Fruit fly (Drosophila melanogaster): ENCODE measurements around the gene alpha4GT1.
A peak's percentile ranks its signal among the peaks of the same experiment; 100 is the strongest.

Gene alpha4GT1

dm6 chr2L:3003399-3003798 is 19.5 kb downstream of the alpha4GT1 start (continued):
- TF ChIP-seq Mad (GFP tag; optimal IDR thresholded peaks at IDR 0.05) (no peak), amos (GFP tag; IDR thresholded peaks at IDR 0.05; ENCODE audit: partially characterized antibody) (no peak), CG11247 (GFP tag; IDR thresholded peaks at IDR 0.05) (no peak), CG2678 (tag; optimal IDR thresholded peaks at IDR 0.05) (peak; percentile 78), CG10209 (GFP tag; optimal IDR thresholded peaks at IDR 0.05) (peak; percentile 40), gem (tag; optimal IDR thresholded peaks at IDR 0.05) (peak; percentile 76), slbo (GFP tag; IDR thresholded peaks at IDR 0.05) (no peak), crc (GFP tag; optimal IDR thresholded peaks at IDR 0.05) (no peak), CG8924 (tag; optimal IDR thresholded peaks at IDR 0.05) (peak; percentile 65), CG12071 (GFP tag; optimal IDR thresholded peaks at IDR 0.05) (peak; percentile 68), nerfin-1 (tag; optimal IDR thresholded peaks at IDR 0.05) (peak; percentile 52), ems (GFP tag; optimal IDR thresholded peaks at IDR 0.05) (peak; percentile 14), CG14667 (GFP tag; IDR thresholded peaks at IDR 0.05) (no peak), tx (GFP tag; optimal IDR thresholded peaks at IDR 0.05) (no peak), sima (GFP tag; optimal IDR thresholded peaks at IDR 0.05) (no peak), CG9437 (GFP tag; optimal IDR thresholded peaks at IDR 0.05) (peak; percentile 40), ssp (GFP tag; IDR thresholded peaks at IDR 0.05) (no peak), CG6272 (GFP tag; IDR thresholded peaks at IDR 0.05) (no peak), gsb (GFP tag; IDR thresholded peaks at IDR 0.05) (no peak), CG7357 (GFP tag; IDR thresholded peaks at IDR 0.05) (no peak), zfh1 (GFP tag; IDR thresholded peaks at IDR 0.05) (0 out of 3 replicates have a peak, but pooled peaks have one; percentile 32), CG2889 (GFP tag; IDR thresholded peaks at IDR 0.05) (no peak), pb (GFP tag; optimal IDR thresholded peaks at IDR 0.05) (no peak), CG7372 (GFP tag; IDR thresholded peaks at IDR 0.05) (no peak), CG7963 (GFP tag; IDR thresholded peaks at IDR 0.05; ENCODE audit: partially characterized antibody) (no peak), CG10654 (GFP tag; optimal IDR thresholded peaks at IDR 0.05) (peak; percentile 16), lmd (GFP tag; IDR thresholded peaks at IDR 0.05) (peak; percentile 54), CG7556 (GFP tag; optimal IDR thresholded peaks at IDR 0.05) (peak; percentile 41), Hand (GFP tag; optimal IDR thresholded peaks at IDR 0.05) (no peak), CG8478 (optimal IDR thresholded peaks at IDR 0.05) (no peak), cas (GFP tag; IDR thresholded peaks at IDR 0.05) (no peak), C15 (GFP tag; IDR thresholded peaks at IDR 0.05) (no peak), ara (GFP tag; IDR thresholded peaks at IDR 0.05) (peak; percentile 46; the same call in 1 of the 2 replicates), Dip3 (GFP tag; optimal IDR thresholded peaks at IDR 0.05) (no peak), Ssrp (tag; optimal IDR thresholded peaks at IDR 0.05) (peak; percentile 50), YL-1 (GFP tag; optimal IDR thresholded peaks at IDR 0.05) (no peak), CG7928 (GFP tag; optimal IDR thresholded peaks at IDR 0.05) (no peak), pfk (GFP tag; optimal IDR thresholded peaks at IDR 0.05) (no peak), CG12659 (GFP tag; optimal IDR thresholded peaks at IDR 0.05) (peak; percentile 57), pum (GFP tag; optimal IDR thresholded peaks at IDR 0.05) (peak; percentile 20), CG4282 (GFP tag; optimal IDR thresholded peaks at IDR 0.05) (no peak), chm (GFP tag; IDR thresholded peaks at IDR 0.05) (no peak), dpn (GFP tag; optimal IDR thresholded peaks at IDR 0.05) (peak in 1 of 2 experiments; percentile 41), knrl (GFP tag; IDR thresholded peaks at IDR 0.05; ENCODE audit: partially characterized antibody) (no peak), CG30020 (tag; optimal IDR thresholded peaks at IDR 0.05) (no peak), Doc2 (GFP tag; IDR thresholded peaks at IDR 0.05) (no peak), CG12769 (tag; optimal IDR thresholded peaks at IDR 0.05) (peak; percentile 30), CG6813 (GFP tag; optimal IDR thresholded peaks at IDR 0.05) (peak; percentile 23), Dip2 (GFP tag; IDR thresholded peaks at IDR 0.05) (no peak), CG17361 (GFP tag; IDR thresholded peaks at IDR 0.05) (peak; percentile 67; the same call in 2 of the 3 replicates), CG1603 (tag; optimal IDR thresholded peaks at IDR 0.05) (peak; percentile 76), oc (tag; optimal IDR thresholded peaks at IDR 0.05) (peak; percentile 62)

Data from whole organism, embryonic.